Worm (Caenorhabditis elegans): Measurements from ENCODE around the gene swt-7.
"Not testable (repeated sequence)": the region's sequence is repeated elsewhere in the genome, so short reads cannot be mapped to it uniquely, and the experiment has no call there.

Gene swt-7

ce11 chrV:5049333-5049942, 18.8 kb upstream of the swt-7 start, which contains the start of the genes pqn-51 and K11D12.14 (continued):
- no peak for TF ChIP-seq mec-3 (tag; optimal IDR thresholded peaks at IDR 0.05; ENCODE audit: borderline replicate concordance)
- peak; percentile 69 for TF ChIP-seq unc-55 (GFP tag; optimal IDR thresholded peaks at IDR 0.05)
- peak; percentile 25 for TF ChIP-seq elt-2 (tag; optimal IDR thresholded peaks at IDR 0.05)

ce11 chrV:5047230-5047629, 16.6 kb upstream of the swt-7 start:
- TF ChIP-seq unc-3 (GFP tag; conservative IDR thresholded peaks at IDR 0.05) (0 out of 2 replicates have a peak, but pooled peaks have one; percentile 10), ceh-45 (GFP tag; IDR thresholded peaks at IDR 0.05) (0 out of 2 replicates have a peak, but pooled peaks have one; percentile 17)
- TF ChIP-seq unc-3 (tag; optimal IDR thresholded peaks at IDR 0.05): not testable (repeated sequence)

ce11 chrV:5046558-5046957, 15.9 kb upstream of the swt-7 start:
- no peak for TF ChIP-seq sox-4 (tag; optimal IDR thresholded peaks at IDR 0.05)
- TF ChIP-seq npax-4 (tag; optimal IDR thresholded peaks at IDR 0.05): no peak
- TF ChIP-seq unc-86 (tag; optimal IDR thresholded peaks at IDR 0.05): no peak
- TF ChIP-seq ceh-45 (GFP tag; IDR thresholded peaks at IDR 0.05): no peak
- no peak for TF ChIP-seq mec-3 (tag; optimal IDR thresholded peaks at IDR 0.05; ENCODE audit: borderline replicate concordance)
- no peak for TF ChIP-seq dve-1 (tag; optimal IDR thresholded peaks at IDR 0.05)
- no peak for TF ChIP-seq fkh-10 (GFP tag; optimal IDR thresholded peaks at IDR 0.05)
- no peak for TF ChIP-seq odd-2 (tag; optimal IDR thresholded peaks at IDR 0.05)
- no peak for TF ChIP-seq pha-2 (tag; optimal IDR thresholded peaks at IDR 0.05)
- no peak for TF ChIP-seq hlh-8 (tag; optimal IDR thresholded peaks at IDR 0.05)
- TF ChIP-seq Y22D7AL.16 (tag; optimal IDR thresholded peaks at IDR 0.05): no peak
- no peak for TF ChIP-seq hlh-15 (tag; optimal IDR thresholded peaks at IDR 0.05)

- no peak for TF ChIP-seq tbx-7 (tag; optimal IDR thresholded peaks at IDR 0.05)
- TF ChIP-seq odd-2 (tag; optimal IDR thresholded peaks at IDR 0.05): no peak
- no peak for TF ChIP-seq K09A11.1 (tag; optimal IDR thresholded peaks at IDR 0.05; ENCODE audit: insufficient read depth)
- TF ChIP-seq nfya-1 (tag; optimal IDR thresholded peaks at IDR 0.05): no peak
- TF ChIP-seq ceh-22 (tag; optimal IDR thresholded peaks at IDR 0.05): no peak
- no peak for TF ChIP-seq pha-2 (tag; optimal IDR thresholded peaks at IDR 0.05)
- no peak for TF ChIP-seq ztf-16 (tag; optimal IDR thresholded peaks at IDR 0.05)
- TF ChIP-seq ets-4 (tag; optimal IDR thresholded peaks at IDR 0.05): no peak
- no peak for TF ChIP-seq pat-9 (tag; optimal IDR thresholded peaks at IDR 0.05)
These were observed 15.5 kb upstream of the swt-7 start, which contains the start of gene exc-14 for ce11 chrV:5046103-5046502. Gene exc-14, minus strand, starts transcription at chrV:5046203.

- TF ChIP-seq rnt-1 (tag; optimal IDR thresholded peaks at IDR 0.05) (no peak), tbx-2 (tag; optimal IDR thresholded peaks at IDR 0.05) (no peak), dmd-4 (tag; optimal IDR thresholded peaks at IDR 0.05; ENCODE audit: borderline replicate concordance) (no peak), ceh-31 (tag; optimal IDR thresholded peaks at IDR 0.05) (no peak), sdc-2 (tag; optimal IDR thresholded peaks at IDR 0.05) (no peak), pha-4 (tag; optimal IDR thresholded peaks at IDR 0.05) (no peak), ceh-19 (GFP tag; optimal IDR thresholded peaks at IDR 0.05) (no peak), ceh-6 (GFP tag; optimal IDR thresholded peaks at IDR 0.05) (no peak), eyg-1 (tag; optimal IDR thresholded peaks at IDR 0.05) (no peak), C08G9.2 (tag; optimal IDR thresholded peaks at IDR 0.05) (no peak), unc-55 (GFP tag; optimal IDR thresholded peaks at IDR 0.05) (no peak), hlh-15 (tag; optimal IDR thresholded peaks at IDR 0.05) (no peak), pat-9 (tag; optimal IDR thresholded peaks at IDR 0.05) (no peak), sox-4 (tag; optimal IDR thresholded peaks at IDR 0.05) (no peak), ets-4 (tag; optimal IDR thresholded peaks at IDR 0.05) (no peak), npax-4 (tag; optimal IDR thresholded peaks at IDR 0.05) (no peak), odd-2 (tag; optimal IDR thresholded peaks at IDR 0.05) (no peak)
These were observed 10.3 kb upstream of the swt-7 start, which contains the start of gene K11D12.8 for ce11 chrV:5040925-5041324. Gene K11D12.8, minus strand, starts transcription at chrV:5041001.
